Worm (Caenorhabditis elegans): Measurements from ENCODE around the gene nhr-271.
A peak's percentile ranks its signal among the peaks of the same experiment; 100 is the strongest.

The nhr-271 gene

ce11 chrV:16581061-16581460 lies 737 bp upstream of the nhr-271 start:
- TF ChIP-seq zag-1 (tag; optimal IDR thresholded peaks at IDR 0.05) (no peak), unc-130 (GFP tag; optimal IDR thresholded peaks at IDR 0.05) (no peak), nhr-6 (tag; optimal IDR thresholded peaks at IDR 0.05) (no peak), vab-7 (GFP tag; IDR thresholded peaks at IDR 0.05) (no peak), aha-1 (tag) (peak; percentile 46), tra-1 (GFP tag; IDR thresholded peaks at IDR 0.05) (no peak), R02D3.7 (tag; optimal IDR thresholded peaks at IDR 0.05) (no peak), aly-2 (tag; optimal IDR thresholded peaks at IDR 0.05) (no peak), zip-11 (GFP tag; IDR thresholded peaks at IDR 0.05) (no peak)

DNA sequence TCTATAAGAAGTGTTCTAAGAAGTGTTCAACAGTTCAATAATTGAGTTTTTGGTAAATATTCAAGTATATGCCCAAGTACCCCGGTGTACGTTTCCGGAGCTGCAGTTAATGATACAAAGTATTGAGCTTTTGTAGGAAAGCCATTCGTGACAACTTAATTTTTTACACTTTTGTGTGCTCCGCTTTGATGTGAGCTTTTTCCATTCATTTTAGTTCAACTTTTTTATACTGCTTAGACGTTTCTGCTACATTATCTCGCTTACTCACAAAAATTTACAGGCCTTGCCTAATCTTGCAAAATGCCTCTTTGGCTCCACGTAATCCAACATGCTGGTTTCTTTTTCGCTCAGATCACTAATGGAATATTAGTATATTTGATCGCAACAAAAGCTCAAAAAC lies 4.4 kb downstream of the nhr-271 start, which contains the start of gene str-151:
Gene str-151 (plus strand): TSS at position 301 of the 400 bp plus-strand sequence.
- TF ChIP-seq zip-2 (tag; optimal IDR thresholded peaks at IDR 0.05) (no peak), mdt-29 (GFP tag; IDR thresholded peaks at IDR 0.05) (no peak), ceh-20 (GFP tag; IDR thresholded peaks at IDR 0.05) (no peak), ceh-28 (tag; optimal IDR thresholded peaks at IDR 0.05) (no peak), ceh-32 (tag; optimal IDR thresholded peaks at IDR 0.05; ENCODE audit: poor library complexity) (no peak), Y5F2A.4 (GFP tag; optimal IDR thresholded peaks at IDR 0.05) (no peak), hmg-1.1 (GFP tag; IDR thresholded peaks at IDR 0.05) (no peak)

DNA sequence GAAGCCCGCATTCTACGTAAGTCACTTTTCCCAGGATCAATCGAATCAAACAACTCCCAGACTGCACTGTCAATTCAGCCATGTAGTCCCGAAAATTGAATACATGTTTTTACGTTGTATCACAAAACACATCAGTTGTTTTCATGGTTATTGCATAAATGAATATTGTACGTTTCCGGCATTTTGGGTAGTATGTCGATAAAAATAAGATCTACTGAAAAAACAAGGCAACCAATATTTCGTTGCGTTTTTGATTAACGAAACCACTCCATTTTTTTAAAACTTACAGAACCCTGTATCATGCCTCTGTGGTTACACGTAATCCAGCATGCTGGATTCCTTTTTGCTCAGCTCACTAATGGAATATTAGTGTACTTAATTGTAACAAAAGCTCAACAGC lies 7.2 kb downstream of the nhr-271 start, which contains the start of gene str-149:
Gene str-149 (plus strand): TSS at position 301 of the 400 bp plus-strand sequence.
- TF ChIP-seq ceh-20 (GFP tag; IDR thresholded peaks at IDR 0.05): no peak

DNA sequence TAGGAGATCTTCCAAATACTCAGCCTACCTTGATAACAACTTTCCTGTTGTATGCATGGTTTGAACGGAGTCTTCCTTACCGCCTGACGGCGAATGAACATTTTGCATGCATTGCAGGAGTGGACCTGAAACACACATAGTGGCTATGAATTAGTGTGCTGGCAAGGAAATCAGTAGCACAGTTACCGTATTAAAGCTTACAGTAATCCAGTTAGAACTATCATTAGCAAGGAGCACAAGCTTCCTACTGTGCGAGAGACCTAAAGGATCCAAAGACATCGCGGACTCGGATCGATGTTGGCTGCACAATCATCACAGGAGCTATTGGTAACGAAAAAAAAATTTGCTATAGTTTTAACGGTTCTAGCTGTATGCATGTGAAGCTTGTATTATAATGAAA lies 9.6 kb downstream of the nhr-271 start, which contains the start of gene nhr-233:
Gene nhr-233 (minus strand): TSS at position 101 of the 400 bp plus-strand sequence.
- TF ChIP-seq nhr-11 (tag; optimal IDR thresholded peaks at IDR 0.05) (no peak), unc-62 (GFP tag; optimal IDR thresholded peaks at IDR 0.05 in 1 of 2) (peak in 1 of 2 experiments; percentile 19), unc-62 (tag; optimal IDR thresholded peaks at IDR 0.05) (no peak)

DNA sequence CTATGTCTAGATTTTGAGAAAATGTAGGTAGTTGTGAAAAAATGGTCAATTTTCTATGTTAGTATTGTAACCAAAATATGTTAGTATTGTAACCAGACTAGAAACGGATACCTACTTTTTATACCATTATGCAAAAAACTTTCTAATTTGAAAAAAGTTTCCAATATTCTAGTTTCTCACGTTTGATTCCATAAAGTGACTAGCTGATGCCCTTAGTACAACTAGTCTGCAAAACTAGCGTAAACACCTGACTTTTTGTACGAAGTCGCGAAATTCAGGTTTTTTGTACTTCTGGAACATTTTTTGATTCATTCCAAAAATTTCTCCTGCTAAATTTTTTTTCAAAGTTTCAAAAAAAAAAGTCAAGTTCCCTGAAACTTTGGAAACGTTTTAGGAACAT lies 12.3 kb downstream of the nhr-271 start:
- no peak for TF ChIP-seq Y75B8A.6 (GFP tag; IDR thresholded peaks at IDR 0.05)
- peak in 1 of 2 experiments; percentile 78 for TF ChIP-seq unc-62 (GFP tag; optimal IDR thresholded peaks at IDR 0.05 in 1 of 2)
- no peak for TF ChIP-seq unc-62 (tag; optimal IDR thresholded peaks at IDR 0.05)
- no peak for TF ChIP-seq skn-1 (tag; optimal IDR thresholded peaks at IDR 0.05)
- peak; percentile 76 for TF ChIP-seq aha-1 (tag)

ce11 chrV:16565639-16566038 lies 14.7 kb downstream of the nhr-271 start, which contains the start of gene sru-45:
Gene sru-45 (plus strand): TSS chrV:16565939.
- TF ChIP-seq cey-2 (tag; optimal IDR thresholded peaks at IDR 0.05; ENCODE audit: borderline replicate concordance, insufficient read depth) (no peak), ztf-11 (tag; optimal IDR thresholded peaks at IDR 0.05) (no peak), zag-1 (tag; optimal IDR thresholded peaks at IDR 0.05) (no peak), vab-7 (GFP tag; IDR thresholded peaks at IDR 0.05) (no peak), daf-8 (GFP tag; IDR thresholded peaks at IDR 0.05) (no peak), nhr-41 (GFP tag; IDR thresholded peaks at IDR 0.05) (no peak), ces-1 (GFP tag; optimal IDR thresholded peaks at IDR 0.05) (no peak), daf-19 (GFP tag; conservative IDR thresholded peaks at IDR 0.05) (no peak), unc-62 (GFP tag; optimal IDR thresholded peaks at IDR 0.05 in 1 of 2) (no peak), unc-62 (tag; optimal IDR thresholded peaks at IDR 0.05) (no peak), dmd-9 (GFP tag; IDR thresholded peaks at IDR 0.05) (no peak), daf-12 (tag; optimal IDR thresholded peaks at IDR 0.05) (no peak), ceh-44 (GFP tag; IDR thresholded peaks at IDR 0.05) (no peak), sdz-12 (GFP tag; optimal IDR thresholded peaks at IDR 0.05) (no peak), nhr-77 (tag; optimal IDR thresholded peaks at IDR 0.05) (no peak), T20F7.1 (GFP tag; optimal IDR thresholded peaks at IDR 0.05) (no peak), zfp-2 (tag; optimal IDR thresholded peaks at IDR 0.05) (no peak)

All from whole organism, L4 larva.